Fruit fly (Drosophila melanogaster): Measurements from ENCODE around the gene Rga.

Gene Rga

DNA sequence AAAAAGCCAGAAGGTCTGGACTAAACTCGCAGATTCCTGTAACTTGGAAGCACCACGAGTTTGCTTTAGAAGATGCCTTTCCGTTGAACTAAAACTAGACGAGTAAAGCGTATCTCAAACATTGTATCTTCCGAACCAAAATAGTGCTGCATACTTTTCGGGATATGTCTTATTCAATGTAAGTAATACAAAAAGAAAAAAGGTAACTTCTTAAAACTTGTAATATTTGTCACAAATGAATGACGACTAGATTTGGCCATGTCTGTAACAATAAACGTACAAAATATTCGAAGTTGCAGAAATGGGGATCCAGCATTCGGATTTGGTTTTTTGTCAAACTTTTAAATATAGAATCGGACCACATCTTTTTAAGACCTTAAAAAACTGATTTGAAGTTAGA, 18.0 kb downstream of the Rga start:
- TF ChIP-seq tj (GFP tag; optimal IDR thresholded peaks at IDR 0.05) (peak; percentile 40), Crg-1 (GFP tag; optimal IDR thresholded peaks at IDR 0.05) (no peak)

DNA sequence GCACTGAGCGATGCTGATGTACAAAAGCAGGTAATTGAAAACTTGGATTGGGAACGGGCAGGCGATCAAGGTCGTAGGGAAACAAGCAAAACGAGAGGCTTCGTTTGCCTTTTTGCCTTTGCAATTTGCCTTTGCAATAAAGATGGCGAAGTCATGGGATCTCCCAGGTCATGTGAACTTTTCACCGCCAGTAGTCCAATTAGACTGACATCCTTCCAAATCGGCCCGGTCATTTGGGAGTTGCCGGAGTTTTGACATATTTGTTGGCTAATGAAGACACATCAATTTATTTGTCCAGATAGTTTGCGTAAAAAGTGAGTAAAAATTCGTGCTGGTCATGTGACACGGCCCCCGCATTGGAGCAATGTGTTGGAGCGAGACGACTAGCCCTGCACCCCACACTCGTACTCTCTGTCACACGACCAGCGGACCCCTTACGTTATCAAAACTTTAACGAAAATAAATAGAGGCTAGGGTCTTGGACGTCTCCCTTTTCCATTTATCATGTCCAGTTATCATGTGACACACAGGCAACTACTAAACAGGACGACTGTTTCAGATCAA, 20.8 kb downstream of the Rga start:
- TF ChIP-seq CG7101 (tag; optimal IDR thresholded peaks at IDR 0.05) (peak; percentile 16), cic (GFP tag; optimal IDR thresholded peaks at IDR 0.05) (peak; percentile 67), bab1 (GFP tag; optimal IDR thresholded peaks at IDR 0.05) (peak; percentile 15), pad (GFP tag; optimal IDR thresholded peaks at IDR 0.05) (peak; percentile 74), Mnt (GFP tag; optimal IDR thresholded peaks at IDR 0.05) (peak; percentile 62), CG12768 (GFP tag; optimal IDR thresholded peaks at IDR 0.05) (peak; percentile 41), cnc (optimal IDR thresholded peaks at IDR 0.05) (no peak), tj (GFP tag; optimal IDR thresholded peaks at IDR 0.05) (peak; percentile 20), Crg-1 (GFP tag; optimal IDR thresholded peaks at IDR 0.05) (no peak)

DNA sequence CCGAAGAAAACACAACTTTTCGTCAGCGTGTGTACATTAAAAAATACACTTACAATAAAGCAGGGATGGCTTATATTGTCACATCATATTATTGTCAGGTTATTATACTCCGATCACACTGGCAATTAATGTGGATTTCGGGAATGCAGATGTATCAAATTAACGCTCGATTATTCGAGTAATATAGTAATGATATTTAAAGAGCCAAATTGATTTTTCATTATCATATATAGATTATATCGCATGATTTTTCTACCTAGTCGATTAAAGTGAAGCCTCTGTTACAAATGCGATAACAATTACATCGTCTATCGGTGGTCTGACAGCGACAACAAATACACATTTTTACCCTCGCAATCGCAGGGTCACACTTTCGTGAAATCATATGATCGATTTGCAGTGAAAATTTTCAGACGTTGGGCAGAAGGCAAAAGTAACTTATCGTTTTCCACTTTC, 21.5 kb downstream of the Rga start, which contains the start of the genes noi and Vha26:
noi (minus strand) TSS at position 62 of the 456 bp plus-strand sequence.
Vha26 (plus strand) TSS at position 366 of the 456 bp plus-strand sequence.
- no peak for TF ChIP-seq cnc (optimal IDR thresholded peaks at IDR 0.05)
- peak; percentile 48 for TF ChIP-seq CG14711 (tag; optimal IDR thresholded peaks at IDR 0.05)
- peak; percentile 10 for TF ChIP-seq tj (GFP tag; optimal IDR thresholded peaks at IDR 0.05)
- peak; percentile 24 for TF ChIP-seq CG1620 (GFP tag; optimal IDR thresholded peaks at IDR 0.05)
- TF ChIP-seq toe (GFP tag; optimal IDR thresholded peaks at IDR 0.05) = no peak
- no peak for TF ChIP-seq Hr96 (GFP tag; optimal IDR thresholded peaks at IDR 0.05)
- TF ChIP-seq CG12768 (GFP tag; optimal IDR thresholded peaks at IDR 0.05) = no peak
- TF ChIP-seq kay (GFP tag; ENCODE audit: borderline replicate concordance) = no peak
- peak; percentile 21 for TF ChIP-seq cic (GFP tag; optimal IDR thresholded peaks at IDR 0.05)
- no peak for TF ChIP-seq Crg-1 (GFP tag; optimal IDR thresholded peaks at IDR 0.05)
- no peak for TF ChIP-seq bab1 (GFP tag; optimal IDR thresholded peaks at IDR 0.05)
- TF ChIP-seq pad (GFP tag; optimal IDR thresholded peaks at IDR 0.05) = peak; percentile 23
- TF ChIP-seq CG7045 (GFP tag; optimal IDR thresholded peaks at IDR 0.05) = no peak
- peak; percentile 39 for TF ChIP-seq Clk (GFP tag; optimal IDR thresholded peaks at IDR 0.05)
- TF ChIP-seq Mnt (GFP tag; optimal IDR thresholded peaks at IDR 0.05) = peak; percentile 71
- TF ChIP-seq CG11617 (GFP tag; optimal IDR thresholded peaks at IDR 0.05) = peak; percentile 49
- no peak for TF ChIP-seq CG5204 (GFP tag; optimal IDR thresholded peaks at IDR 0.05)
- TF ChIP-seq CG7101 (tag; optimal IDR thresholded peaks at IDR 0.05) = peak; percentile 46

DNA sequence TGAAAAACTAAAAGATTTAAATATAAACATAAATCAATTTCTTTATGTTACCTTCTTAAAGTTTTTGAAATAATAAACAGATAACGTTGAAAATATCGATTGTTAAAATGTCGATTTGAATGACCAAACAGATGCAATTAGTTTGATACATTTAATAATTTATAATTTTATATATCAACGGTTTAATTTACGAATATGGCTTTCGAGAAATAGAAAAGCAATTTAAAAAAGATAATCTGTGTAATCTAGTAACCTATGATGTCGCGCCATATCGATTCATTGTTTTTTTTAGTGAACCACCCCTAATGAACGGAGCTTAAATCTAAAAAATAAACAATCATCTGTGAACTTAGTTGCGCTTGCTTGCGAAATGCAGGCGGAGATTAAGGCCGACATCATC, 24.3 kb downstream of the Rga start, which contains the start of gene PolZ2:
PolZ2 (plus strand) TSS at position 301 of the 400 bp plus-strand sequence.
- TF ChIP-seq bab1 (GFP tag; optimal IDR thresholded peaks at IDR 0.05) = no peak
- TF ChIP-seq toe (GFP tag; optimal IDR thresholded peaks at IDR 0.05) = no peak
- TF ChIP-seq CG14711 (tag; optimal IDR thresholded peaks at IDR 0.05) = no peak
- no peak for TF ChIP-seq CG7101 (tag; optimal IDR thresholded peaks at IDR 0.05)
- TF ChIP-seq kay (GFP tag; ENCODE audit: borderline replicate concordance) = no peak
- no peak for TF ChIP-seq Crg-1 (GFP tag; optimal IDR thresholded peaks at IDR 0.05)
- no peak for TF ChIP-seq Hr96 (GFP tag; optimal IDR thresholded peaks at IDR 0.05)
- no peak for TF ChIP-seq cnc (optimal IDR thresholded peaks at IDR 0.05)
- no peak for TF ChIP-seq CG5204 (GFP tag; optimal IDR thresholded peaks at IDR 0.05)
- no peak for TF ChIP-seq CG12768 (GFP tag; optimal IDR thresholded peaks at IDR 0.05)
- TF ChIP-seq pad (GFP tag; optimal IDR thresholded peaks at IDR 0.05) = no peak
- TF ChIP-seq CG7045 (GFP tag; optimal IDR thresholded peaks at IDR 0.05) = no peak
- TF ChIP-seq CG11617 (GFP tag; optimal IDR thresholded peaks at IDR 0.05) = no peak
- TF ChIP-seq Clk (GFP tag; optimal IDR thresholded peaks at IDR 0.05) = no peak
- no peak for TF ChIP-seq CG1620 (GFP tag; optimal IDR thresholded peaks at IDR 0.05)
- TF ChIP-seq Mnt (GFP tag; optimal IDR thresholded peaks at IDR 0.05) = no peak

DNA sequence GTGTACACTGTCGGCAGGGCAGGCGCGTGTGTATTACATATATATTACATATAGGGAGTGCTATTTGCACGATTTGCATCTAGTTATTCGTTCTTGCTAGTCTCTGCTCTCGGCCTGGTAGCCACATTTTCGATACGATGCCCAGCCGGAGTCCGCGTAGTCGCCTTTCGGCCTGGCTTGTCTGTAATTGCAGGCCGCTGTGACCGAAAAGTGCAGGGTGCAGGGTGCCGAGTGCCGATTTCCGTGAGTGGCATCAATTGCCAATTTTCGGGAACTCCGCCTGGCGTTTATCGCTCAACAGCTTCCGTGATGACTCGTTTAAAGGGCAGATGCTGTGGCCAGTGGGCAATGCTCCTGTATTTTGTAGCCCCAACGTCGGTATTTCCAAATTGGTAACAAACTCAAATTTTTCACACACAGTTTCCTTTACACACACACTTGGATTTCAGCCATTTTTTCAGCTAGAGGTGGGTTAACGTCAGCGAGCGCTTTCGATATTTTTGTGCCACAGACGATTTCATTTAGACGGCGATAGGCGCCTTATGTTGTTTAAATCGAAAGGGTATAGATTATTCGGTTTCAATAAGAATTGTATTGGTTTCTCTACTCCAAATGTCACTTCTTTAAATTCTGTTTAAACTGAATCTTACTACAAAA, 24.9 kb downstream of the Rga start, which contains the start of gene CG2926:
CG2926 (minus strand) TSS at position 518 of the 657 bp plus-strand sequence.
- TF ChIP-seq bab1 (GFP tag; optimal IDR thresholded peaks at IDR 0.05) = peak; percentile 38
- peak; percentile 2 for TF ChIP-seq CG7045 (GFP tag; optimal IDR thresholded peaks at IDR 0.05)
- peak; percentile 44 for TF ChIP-seq CG11617 (GFP tag; optimal IDR thresholded peaks at IDR 0.05)
- TF ChIP-seq kay (GFP tag; ENCODE audit: borderline replicate concordance) = no peak
- TF ChIP-seq CG7101 (tag; optimal IDR thresholded peaks at IDR 0.05) = peak; percentile 26
- peak; percentile 51 for TF ChIP-seq CG1620 (GFP tag; optimal IDR thresholded peaks at IDR 0.05)
- TF ChIP-seq Clk (GFP tag; optimal IDR thresholded peaks at IDR 0.05) = peak; percentile 12
- no peak for TF ChIP-seq cnc (optimal IDR thresholded peaks at IDR 0.05)
- no peak for TF ChIP-seq cic (GFP tag; optimal IDR thresholded peaks at IDR 0.05)
- peak; percentile 45 for TF ChIP-seq pad (GFP tag; optimal IDR thresholded peaks at IDR 0.05)
- no peak for TF ChIP-seq CG5204 (GFP tag; optimal IDR thresholded peaks at IDR 0.05)
- peak; percentile 48 for TF ChIP-seq Mnt (GFP tag; optimal IDR thresholded peaks at IDR 0.05)
- no peak for TF ChIP-seq CG14711 (tag; optimal IDR thresholded peaks at IDR 0.05)
- TF ChIP-seq ovo (GFP tag; optimal IDR thresholded peaks at IDR 0.05) = peak; percentile 1
- TF ChIP-seq toe (GFP tag; optimal IDR thresholded peaks at IDR 0.05) = no peak
- peak; percentile 62 for TF ChIP-seq CG12768 (GFP tag; optimal IDR thresholded peaks at IDR 0.05)
- no peak for TF ChIP-seq tj (GFP tag; optimal IDR thresholded peaks at IDR 0.05)
- no peak for TF ChIP-seq Hr96 (GFP tag; optimal IDR thresholded peaks at IDR 0.05)
- TF ChIP-seq Crg-1 (GFP tag; optimal IDR thresholded peaks at IDR 0.05) = peak; percentile 60
- TF ChIP-seq CG33017 (tag; optimal IDR thresholded peaks at IDR 0.05) = no peak

DNA sequence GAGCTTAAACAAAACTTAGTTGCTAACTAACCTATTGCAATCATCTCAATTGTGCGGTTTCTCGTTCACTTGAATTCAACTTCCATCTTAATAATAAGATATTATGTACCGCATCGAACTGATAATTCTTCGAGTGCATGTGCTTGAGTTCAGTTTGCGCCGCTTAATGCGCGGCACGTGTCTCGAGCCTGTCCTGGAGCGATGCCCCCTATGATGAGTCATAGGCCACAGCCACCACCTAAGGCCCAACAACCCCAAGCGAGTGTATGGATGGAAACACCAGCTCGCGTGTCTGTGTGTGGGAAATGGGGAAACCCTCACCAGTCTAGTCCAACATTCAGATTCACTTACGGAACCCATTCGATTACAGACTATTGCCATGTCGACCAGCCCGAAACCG, 39.0 kb downstream of the Rga start:
- TF ChIP-seq CG1620 (GFP tag; optimal IDR thresholded peaks at IDR 0.05) (no peak), cnc (optimal IDR thresholded peaks at IDR 0.05) (no peak), CG11617 (GFP tag; optimal IDR thresholded peaks at IDR 0.05) (no peak), CG33017 (tag; optimal IDR thresholded peaks at IDR 0.05) (no peak)

Data from whole organism, adult.